Fruit fly (Drosophila melanogaster) whole organism, wandering third instar larva: ENCODE measurements around the gene CG10993.

Source experiments
- Abd-B ChIP-seq: fragments of >200 bp; optimal IDR thresholded peaks from 2 replicates; lab custom pipeline; 2017; ENCODE audit warnings: missing biosample characterization, missing genetic modification characterization
- CG32264 ChIP-seq: fragments of 200-800 bp; sonication (Bioruptor generic); optimal IDR thresholded peaks from 2 replicates; lab custom pipeline; 2016; ENCODE audit warnings: missing biosample characterization, missing genetic modification characterization
- CG9705 ChIP-seq: fragments of 200-800 bp; sonication (Bioruptor generic); optimal IDR thresholded peaks from 2 replicates; lab custom pipeline; 2018; ENCODE audit warnings: missing biosample characterization, mild to moderate bottlenecking, missing genetic modification characterization
- CrebA ChIP-seq: fragments of 200-800 bp; sonication (Bioruptor generic); optimal IDR thresholded peaks from 2 replicates; lab custom pipeline; 2016; ENCODE audit warnings: missing biosample characterization, mild to moderate bottlenecking, missing genetic modification characterization, borderline replicate concordance
- Dfd ChIP-seq: fragments of >200 bp; optimal IDR thresholded peaks from 2 replicates; lab custom pipeline; 2017; ENCODE audit warnings: missing biosample characterization, missing genetic modification characterization
- Dif ChIP-seq: fragments of 200-275, 200-300 bp; sonication (Bioruptor generic); optimal IDR thresholded peaks from 2 replicates; lab custom pipeline; 2018; ENCODE audit warnings: missing biosample characterization, missing genetic modification characterization; ENCODE audit not compliant: partially characterized antibody
- GATAd ChIP-seq: sonication (Bioruptor generic); optimal IDR thresholded peaks from 2 replicates; lab custom pipeline; 2016; ENCODE audit warnings: missing biosample characterization, missing genetic modification characterization
- HLH106 ChIP-seq: fragments of 200-800 bp; optimal IDR thresholded peaks from 3 replicates; lab custom pipeline; 2019; ENCODE audit warnings: missing biosample characterization, mild to moderate bottlenecking, missing genetic modification characterization, moderate library complexity
- Hnf4 ChIP-seq: fragments of 200-800 bp; sonication (Bioruptor generic); optimal IDR thresholded peaks from 2 replicates; lab custom pipeline; 2016; ENCODE audit warnings: missing biosample characterization, mild to moderate bottlenecking, missing genetic modification characterization
- Hr78 ChIP-seq: fragments of >200 bp; optimal IDR thresholded peaks from 2 replicates; lab custom pipeline; 2017; ENCODE audit warnings: missing biosample characterization, missing genetic modification characterization
- Hr83 ChIP-seq: fragments of 200-300 bp; sonication (Bioruptor generic); optimal IDR thresholded peaks from 2 replicates; lab custom pipeline; 2016; ENCODE audit warnings: missing biosample characterization, mild to moderate bottlenecking, missing genetic modification characterization, moderate library complexity; ENCODE audit not compliant: poor library complexity, severe bottlenecking
- Jra ChIP-seq: sonication (Bioruptor generic); optimal IDR thresholded peaks from 2 replicates; lab custom pipeline; 2016; ENCODE audit warnings: missing biosample characterization, missing genetic modification characterization
- Mio ChIP-seq: sonication (Bioruptor generic); optimal IDR thresholded peaks from 2 replicates; lab custom pipeline; 2016; ENCODE audit warnings: missing biosample characterization, missing genetic modification characterization
- Myc ChIP-seq: fragments of >200 bp; optimal IDR thresholded peaks from 2 replicates; lab custom pipeline; 2017
- N ChIP-seq: fragments of >200 bp; optimal IDR thresholded peaks from 2 replicates; lab custom pipeline; 2018; ENCODE audit warnings: missing biosample characterization, missing external identifiers, missing genetic modification characterization
- OdsH ChIP-seq: fragments of 200-800 bp; sonication (Bioruptor generic); optimal IDR thresholded peaks from 2 replicates; lab custom pipeline; 2016; ENCODE audit warnings: missing biosample characterization, mild to moderate bottlenecking, missing genetic modification characterization
- Rel ChIP-seq, 2 experiments: fragments of 200-800 bp; sonication (Bioruptor generic) in 1 of 2; optimal IDR thresholded peaks; 2 replicates in 1 of 2; 3 replicates in 1 of 2; lab custom pipeline; 2016 to 2019; ENCODE audit warnings: mild to moderate bottlenecking in 2 of 2, missing biosample characterization in 2 of 2, missing genetic modification characterization in 2 of 2, moderate library complexity in 1 of 2
- Sp1 ChIP-seq: fragments of 200-800 bp; sonication (Bioruptor generic); optimal IDR thresholded peaks from 3 replicates; lab custom pipeline; 2019; ENCODE audit warnings: missing biosample characterization, mild to moderate bottlenecking, missing genetic modification characterization, moderate library complexity
- Vsx2 ChIP-seq: fragments of 200-300, 225-300 bp; sonication (Bioruptor generic); optimal IDR thresholded peaks from 2 replicates; lab custom pipeline; 2018; ENCODE audit warnings: missing biosample characterization, missing genetic modification characterization; ENCODE audit not compliant: partially characterized antibody
- br ChIP-seq: fragments of 200-800 bp; sonication (Bioruptor generic); optimal IDR thresholded peaks from 2 replicates; lab custom pipeline; 2016; ENCODE audit warnings: missing biosample characterization, missing genetic modification characterization
- brk ChIP-seq: fragments of 200-800 bp; sonication (Bioruptor generic); optimal IDR thresholded peaks from 2 replicates; lab custom pipeline; 2016; ENCODE audit warnings: missing biosample characterization, mild to moderate bottlenecking, missing genetic modification characterization
- dl ChIP-seq, 2 experiments: fragments of 175-275, 200-275 bp in 1 of 2; fragments of 200-275 bp in 1 of 2; sonication (Bioruptor generic); optimal IDR thresholded peaks; lab custom pipeline; 2018; ENCODE audit warnings: mild to moderate bottlenecking in 2 of 2, missing biosample characterization in 2 of 2, missing genetic modification characterization in 2 of 2, moderate library complexity in 2 of 2; ENCODE audit not compliant: partially characterized antibody in 2 of 2, insufficient read depth in 1 of 2
- dmrt93B ChIP-seq: fragments of 200-800 bp; sonication (Bioruptor generic); optimal IDR thresholded peaks from 2 replicates; lab custom pipeline; 2018; ENCODE audit warnings: missing biosample characterization, mild to moderate bottlenecking, missing genetic modification characterization
- dsf ChIP-seq: sonication (Bioruptor generic); optimal IDR thresholded peaks from 2 replicates; lab custom pipeline; 2016; ENCODE audit warnings: missing biosample characterization, missing genetic modification characterization, borderline replicate concordance
- ey ChIP-seq: fragments of 200-800 bp; sonication (Bioruptor generic); optimal IDR thresholded peaks from 2 replicates; lab custom pipeline; 2016; ENCODE audit warnings: missing biosample characterization, missing genetic modification characterization
- foxo ChIP-seq, 2 experiments: fragments of 200-800 bp; sonication (Bioruptor generic); optimal IDR thresholded peaks; 2 replicates in 1 of 2; 3 replicates in 1 of 2; lab custom pipeline; 2016 to 2017; ENCODE audit warnings: missing biosample characterization in 2 of 2, missing genetic modification characterization in 2 of 2
- fru ChIP-seq: fragments of 200-800 bp; sonication (Bioruptor generic); optimal IDR thresholded peaks from 3 replicates; lab custom pipeline; 2016; ENCODE audit warnings: missing biosample characterization, mild to moderate bottlenecking, missing genetic modification characterization
- jim ChIP-seq: fragments of 175-275, 200-325 bp; sonication (Bioruptor generic); optimal IDR thresholded peaks from 2 replicates; lab custom pipeline; 2016; ENCODE audit warnings: missing biosample characterization, mild to moderate bottlenecking, missing genetic modification characterization
- lola ChIP-seq: fragments of >200 bp; optimal IDR thresholded peaks from 2 replicates; lab custom pipeline; 2017; ENCODE audit warnings: missing biosample characterization, missing genetic modification characterization
- pan ChIP-seq: fragments of >200 bp; optimal IDR thresholded peaks from 2 replicates; lab custom pipeline; 2017
- psq ChIP-seq: fragments of 200-800 bp; sonication (Bioruptor generic); optimal IDR thresholded peaks from 3 replicates; lab custom pipeline; 2017; ENCODE audit warnings: missing biosample characterization, mild to moderate bottlenecking, missing genetic modification characterization, moderate library complexity
- rgr ChIP-seq: fragments of 200-800 bp; sonication (Bioruptor generic); optimal IDR thresholded peaks from 3 replicates; lab custom pipeline; 2016; ENCODE audit warnings: missing biosample characterization, mild to moderate bottlenecking, missing genetic modification characterization
- sage ChIP-seq: fragments of 200-800 bp; sonication (Bioruptor generic); optimal IDR thresholded peaks from 2 replicates; lab custom pipeline; 2016; ENCODE audit warnings: missing biosample characterization, mild to moderate bottlenecking, missing genetic modification characterization
- sv ChIP-seq: fragments of 200-800 bp; sonication (Bioruptor generic); optimal IDR thresholded peaks from 3 replicates; lab custom pipeline; 2016; ENCODE audit warnings: missing biosample characterization, missing genetic modification characterization
- tai ChIP-seq: sonication (Bioruptor generic); optimal IDR thresholded peaks from 2 replicates; lab custom pipeline; 2016; ENCODE audit warnings: missing biosample characterization, missing genetic modification characterization
- usp ChIP-seq: fragments of >200 bp; optimal IDR thresholded peaks from 2 replicates; lab custom pipeline; 2017; ENCODE audit warnings: missing biosample characterization, missing genetic modification characterization

CG10993 gene

DNA sequence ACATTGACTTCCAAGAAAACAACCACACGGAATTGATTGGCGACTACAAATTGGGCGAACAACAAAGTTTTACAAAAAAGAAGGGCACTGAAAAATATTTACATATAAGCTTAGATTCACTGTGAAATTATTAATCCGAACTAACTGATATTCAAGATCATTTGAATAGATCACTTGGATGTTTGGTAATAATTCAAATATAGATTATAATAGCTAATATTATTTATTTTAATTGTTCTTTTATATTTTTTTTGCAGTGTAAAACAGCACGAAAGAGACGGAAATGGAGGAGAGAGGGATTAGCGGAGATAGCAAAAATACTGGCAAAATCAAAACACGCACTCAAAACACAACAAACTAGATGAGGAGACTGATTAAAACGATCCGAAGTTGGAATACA lies 47.3 kb upstream of the CG10993 start:
- TF ChIP-seq Jra (GFP tag; lab: Kevin White, UChicago): no peak
- peak; percentile 1 for TF ChIP-seq Sp1 (GFP tag; lab: Kevin White, UChicago)
- no peak for TF ChIP-seq CG9705
- TF ChIP-seq Hnf4 (GFP tag; lab: Kevin White, UChicago): no peak
- no peak for TF ChIP-seq jim (GFP tag; lab: Kevin White, UChicago)
- no peak for TF ChIP-seq brk (GFP tag; lab: Kevin White, UChicago)
- TF ChIP-seq Dfd: no peak
- TF ChIP-seq Mio (GFP tag; lab: Kevin White, UChicago): no peak
- peak; percentile 29 for TF ChIP-seq psq (GFP tag; lab: Kevin White, UChicago)
- no peak for TF ChIP-seq usp (GFP tag; lab: Kevin White, UChicago)
- no peak for TF ChIP-seq dl (GFP tag; optimal IDR thresholded peaks at IDR 0.05; lab: Kevin White, UChicago; ENCODE audit: insufficient read depth in 1 of 2, partially characterized antibody in 2 of 2)
- no peak for TF ChIP-seq OdsH (GFP tag; lab: Kevin White, UChicago)
- no peak for TF ChIP-seq tai
- no peak for TF ChIP-seq dmrt93B
- TF ChIP-seq GATAd (GFP tag; lab: Kevin White, UChicago): no peak
- TF ChIP-seq foxo (GFP tag; optimal IDR thresholded peaks at IDR 0.05; lab: Kevin White, UChicago): no peak
- TF ChIP-seq CrebA (GFP tag; lab: Kevin White, UChicago): no peak
- TF ChIP-seq sage (GFP tag; lab: Kevin White, UChicago): no peak
- TF ChIP-seq CG32264 (GFP tag; lab: Kevin White, UChicago): no peak
- TF ChIP-seq pan (lab: Kevin White, UChicago): no peak
- TF ChIP-seq Hr78: no peak
- no peak for TF ChIP-seq Rel (GFP tag; optimal IDR thresholded peaks at IDR 0.05; lab: Kevin White, UChicago)
- no peak for TF ChIP-seq Rel (tag; optimal IDR thresholded peaks at IDR 0.05; lab: Kevin White, UChicago)
- TF ChIP-seq HLH106 (tag; lab: Kevin White, UChicago): peak; percentile 14
- no peak for TF ChIP-seq sv
- TF ChIP-seq ey (GFP tag; lab: Kevin White, UChicago): no peak
- no peak for TF ChIP-seq lola (GFP tag; lab: Kevin White, UChicago)
- no peak for TF ChIP-seq N (GFP tag; lab: Kevin White, UChicago)
- TF ChIP-seq rgr (GFP tag; lab: Kevin White, UChicago): peak; percentile 12
- TF ChIP-seq Abd-B (GFP tag; lab: Kevin White, UChicago): no peak

DNA sequence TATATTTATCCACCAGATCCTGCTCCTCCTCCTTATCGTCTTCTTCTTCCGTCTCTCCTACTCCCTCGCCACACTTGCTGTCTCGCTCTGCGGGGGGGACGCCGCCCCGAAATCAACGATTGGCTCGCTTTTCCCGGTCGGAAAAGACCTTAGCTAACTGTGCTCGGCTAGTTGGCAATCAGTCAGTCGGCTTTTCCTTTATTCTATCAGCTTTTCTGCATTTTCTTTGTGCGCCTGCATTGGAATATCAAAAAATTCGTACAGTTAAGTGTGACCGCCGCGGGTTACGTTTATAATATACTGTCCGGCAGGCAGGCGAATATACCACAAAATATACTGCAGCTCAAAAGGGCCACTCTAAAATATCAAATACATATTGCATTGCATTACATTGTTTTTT lies 39.1 kb upstream of the CG10993 start, which contains the start of gene jub:
Gene jub (minus strand): TSS at position 289 of the 400 bp plus-strand sequence.
- TF ChIP-seq Vsx2: no peak
- no peak for TF ChIP-seq Dif (GFP tag; lab: Kevin White, UChicago)
- no peak for TF ChIP-seq lola (GFP tag; lab: Kevin White, UChicago)
- no peak for TF ChIP-seq usp (GFP tag; lab: Kevin White, UChicago)
- TF ChIP-seq tai: no peak
- no peak for TF ChIP-seq CG32264 (GFP tag; lab: Kevin White, UChicago)
- no peak for TF ChIP-seq rgr (GFP tag; lab: Kevin White, UChicago)
- no peak for TF ChIP-seq CrebA (GFP tag; lab: Kevin White, UChicago)
- TF ChIP-seq Rel (GFP tag; optimal IDR thresholded peaks at IDR 0.05; lab: Kevin White, UChicago): no peak
- no peak for TF ChIP-seq Rel (tag; optimal IDR thresholded peaks at IDR 0.05; lab: Kevin White, UChicago)
- no peak for TF ChIP-seq br (GFP tag; lab: Kevin White, UChicago)
- no peak for TF ChIP-seq Mio (GFP tag; lab: Kevin White, UChicago)
- TF ChIP-seq Dfd: no peak
- no peak for TF ChIP-seq GATAd (GFP tag; lab: Kevin White, UChicago)

DNA sequence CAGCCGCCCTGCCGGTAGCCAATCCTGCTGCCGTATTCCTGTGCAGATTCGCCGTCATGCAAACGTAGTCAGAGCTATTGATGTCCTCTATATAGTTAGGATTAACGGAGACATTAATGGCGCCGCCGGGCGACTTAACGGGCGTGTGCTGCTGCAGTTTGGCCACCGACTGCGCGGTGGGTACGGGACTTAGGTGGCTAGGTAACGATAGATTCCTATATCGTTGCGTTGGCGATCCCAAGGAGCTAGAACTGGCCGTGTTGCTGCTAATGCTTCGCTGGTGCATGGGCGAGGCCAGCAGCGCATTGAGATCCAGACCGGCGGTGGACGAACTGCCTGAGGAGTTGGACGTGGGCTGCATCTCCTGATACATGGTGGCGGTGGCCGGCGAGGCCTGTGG lies 38.0 kb upstream of the CG10993 start:
- TF ChIP-seq Hnf4 (GFP tag; lab: Kevin White, UChicago) (no peak), Hr83 (GFP tag; lab: Kevin White, UChicago) (no peak), sv (no peak), GATAd (GFP tag; lab: Kevin White, UChicago) (no peak), OdsH (GFP tag; lab: Kevin White, UChicago) (no peak), HLH106 (tag; lab: Kevin White, UChicago) (no peak)
- TF ChIP-seq, all 38 proteins: peak for 0

DNA sequence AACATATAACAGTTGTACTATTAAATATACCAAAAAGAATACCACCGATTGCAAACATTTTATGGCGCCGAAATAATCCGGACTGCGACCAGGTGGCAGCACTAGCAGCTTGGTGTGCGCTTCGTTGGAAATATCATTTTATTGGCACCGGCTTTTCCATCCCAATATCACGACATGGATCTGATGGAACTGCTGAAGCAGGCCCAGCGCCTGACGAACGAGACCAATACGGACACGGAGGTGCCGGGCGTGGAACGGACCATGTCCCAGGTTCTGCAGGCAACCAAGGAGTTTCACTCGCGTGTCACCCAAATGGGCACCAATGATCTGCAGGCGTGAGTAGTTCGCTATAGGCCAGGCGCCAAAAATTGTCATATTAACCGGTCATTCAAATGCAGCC lies 31.8 kb upstream of the CG10993 start, which contains the start of gene Nup93-1:
Gene Nup93-1 (plus strand): TSS at position 74 of the 400 bp plus-strand sequence.
- TF ChIP-seq dmrt93B (no peak), fru (no peak), foxo (GFP tag; optimal IDR thresholded peaks at IDR 0.05; lab: Kevin White, UChicago) (no peak), GATAd (GFP tag; lab: Kevin White, UChicago) (no peak), jim (GFP tag; lab: Kevin White, UChicago) (no peak), Mio (GFP tag; lab: Kevin White, UChicago) (no peak), Abd-B (GFP tag; lab: Kevin White, UChicago) (no peak), CrebA (GFP tag; lab: Kevin White, UChicago) (no peak), Myc (lab: Kevin White, UChicago) (no peak), OdsH (GFP tag; lab: Kevin White, UChicago) (no peak), Sp1 (GFP tag; lab: Kevin White, UChicago) (no peak), rgr (GFP tag; lab: Kevin White, UChicago) (no peak), HLH106 (tag; lab: Kevin White, UChicago) (no peak), Dfd (no peak), dl (GFP tag; optimal IDR thresholded peaks at IDR 0.05; lab: Kevin White, UChicago; ENCODE audit: insufficient read depth in 1 of 2, partially characterized antibody in 2 of 2) (no peak), dsf (no peak), N (GFP tag; lab: Kevin White, UChicago) (no peak), CG32264 (GFP tag; lab: Kevin White, UChicago) (no peak), Vsx2 (no peak)
- TF ChIP-seq, all 38 proteins: peak for 0
